Fruit fly (Drosophila melanogaster) whole organism, embryonic: Measurements from ENCODE around the gene CG32631.
A peak's percentile ranks its signal among the peaks of the same experiment; 100 is the strongest.

Experiments
- ATbp ChIP-seq: fragments of 200-800 bp; sonication (Bioruptor generic); optimal IDR thresholded peaks from 2 replicates; lab custom pipeline; 2017; ENCODE audit warnings: missing biosample characterization, mild to moderate bottlenecking, missing genetic modification characterization, missing genetic modification reagents
- Antp ChIP-seq: fragments of 200-800 bp; sonication (Bioruptor generic); optimal IDR thresholded peaks from 3 replicates; lab custom pipeline; 2016; ENCODE audit warnings: missing biosample characterization, missing genetic modification characterization
- CG10321 ChIP-seq: fragments of 200-800 bp; sonication (Bioruptor generic); IDR thresholded peaks from 2 replicates; pipeline ENCODE4 v1.3.6; 2022; ENCODE audit warnings: missing biosample characterization, missing genetic modification characterization
- CG10654 ChIP-seq: fragments of 200-800 bp; sonication (Bioruptor generic); optimal IDR thresholded peaks from 2 replicates; lab custom pipeline; 2016; ENCODE audit warnings: missing biosample characterization, missing genetic modification characterization
- CG11504 ChIP-seq: fragments of 200-800 bp; sonication (Bioruptor generic); optimal IDR thresholded peaks from 3 replicates; lab custom pipeline; 2019; ENCODE audit warnings: missing biosample characterization, mild to moderate bottlenecking, missing genetic modification characterization, moderate library complexity
- CG11696 ChIP-seq: fragments of 200-800 bp; sonication (Bioruptor generic); IDR thresholded peaks from 2 replicates; pipeline ENCODE4 v1.3.6; 2022; ENCODE audit warnings: missing biosample characterization, missing genetic modification characterization
- CG12155 ChIP-seq: fragments of 200-800 bp; sonication (Bioruptor generic); optimal IDR thresholded peaks from 3 replicates; lab custom pipeline; 2016; ENCODE audit warnings: missing biosample characterization, missing genetic modification characterization
- CG1233 ChIP-seq: fragments of 200-800 bp; sonication (Bioruptor generic); optimal IDR thresholded peaks from 4 replicates; lab custom pipeline; 2018; ENCODE audit warnings: missing biosample characterization, mild to moderate bottlenecking, missing genetic modification characterization
- CG12391 ChIP-seq: fragments of 200-800 bp; sonication (Bioruptor generic); optimal IDR thresholded peaks from 3 replicates; lab custom pipeline; 2018; ENCODE audit warnings: missing biosample characterization, mild to moderate bottlenecking, missing genetic modification characterization, moderate library complexity
- CG13424 ChIP-seq: fragments of 200-800 bp; sonication (Bioruptor generic); optimal IDR thresholded peaks from 2 replicates; lab custom pipeline; 2019; ENCODE audit warnings: missing biosample characterization, mild to moderate bottlenecking, missing genetic modification characterization, moderate library complexity
- CG14965 ChIP-seq: fragments of 200-800 bp; sonication (Bioruptor generic); optimal IDR thresholded peaks from 2 replicates; lab custom pipeline; 2016; ENCODE audit warnings: missing biosample characterization, missing genetic modification characterization, borderline replicate concordance
- CG17328 ChIP-seq: fragments of 200-800 bp; sonication (Bioruptor generic); IDR thresholded peaks from 2 replicates; pipeline ENCODE4 v1.3.6; 2022; ENCODE audit warnings: missing biosample characterization, missing genetic modification characterization
- CG17361 ChIP-seq: fragments of 200-800 bp; sonication (Bioruptor generic); IDR thresholded peaks from 3 replicates; pipeline ENCODE4 v1.3.6; 2022; ENCODE audit warnings: missing biosample characterization, missing genetic modification characterization
- CG2678 ChIP-seq: fragments of 200-800 bp; sonication (Bioruptor generic); optimal IDR thresholded peaks from 3 replicates; lab custom pipeline; 2019; ENCODE audit warnings: missing biosample characterization, mild to moderate bottlenecking, missing genetic modification characterization, moderate library complexity
- CG30431 ChIP-seq: fragments of 200-800 bp; sonication (Bioruptor generic); optimal IDR thresholded peaks from 2 replicates; lab custom pipeline; 2017; ENCODE audit warnings: missing biosample characterization, missing genetic modification characterization
- CG3407 ChIP-seq: fragments of 200-800 bp; sonication (Bioruptor generic); optimal IDR thresholded peaks from 2 replicates; lab custom pipeline; 2018; ENCODE audit warnings: missing biosample characterization, mild to moderate bottlenecking, missing genetic modification characterization
- CG8388 ChIP-seq: fragments of 200-800 bp; sonication (Bioruptor generic); optimal IDR thresholded peaks from 2 replicates; lab custom pipeline; 2019; ENCODE audit warnings: missing biosample characterization, mild to moderate bottlenecking, missing genetic modification characterization, moderate library complexity
- Camta ChIP-seq: fragments of 200-800 bp; sonication (Bioruptor generic); optimal IDR thresholded peaks from 2 replicates; lab custom pipeline; 2016; ENCODE audit warnings: missing biosample characterization, missing genetic modification characterization
- Dbx ChIP-seq: fragments of 200-800 bp; sonication (Bioruptor generic); IDR thresholded peaks from 3 replicates; pipeline ENCODE4 v1.3.6; 2022; ENCODE audit warnings: missing biosample characterization, missing genetic modification characterization
- Dll ChIP-seq: fragments of 200-800 bp; sonication (Bioruptor generic); IDR thresholded peaks from 4 replicates; pipeline ENCODE4 v1.3.6; 2022; ENCODE audit warnings: missing biosample characterization, missing genetic modification characterization; ENCODE audit not compliant: partially characterized antibody
- Eip74EF ChIP-seq, 2 experiments: fragments of 200-800 bp in 1 of 2; fragments of >200 bp in 1 of 2; sonication (Bioruptor generic) in 1 of 2; optimal IDR thresholded peaks; 2 replicates each; lab custom pipeline; 2017 to 2019; ENCODE audit warnings: missing biosample characterization in 2 of 2, missing genetic modification characterization in 2 of 2, mild to moderate bottlenecking in 1 of 2, moderate library complexity in 1 of 2
- H2.0 ChIP-seq: fragments of 200-800 bp; sonication (Bioruptor generic); IDR thresholded peaks from 2 replicates; pipeline ENCODE4 v1.3.6; 2022; ENCODE audit warnings: missing biosample characterization, missing genetic modification characterization
- HmgD ChIP-seq: fragments of 200-800 bp; sonication (Bioruptor generic); optimal IDR thresholded peaks from 3 replicates; lab custom pipeline; 2016; ENCODE audit warnings: missing biosample characterization, missing genetic modification characterization
- Hmr ChIP-seq: fragments of 200-800 bp; sonication (Bioruptor generic); optimal IDR thresholded peaks from 3 replicates; lab custom pipeline; 2017; ENCODE audit warnings: mild to moderate bottlenecking, missing biosample characterization, missing genetic modification reagents, missing genetic modification characterization
- Hsf ChIP-seq: fragments of 200-800 bp; sonication (Bioruptor generic); optimal IDR thresholded peaks from 3 replicates; lab custom pipeline; 2016; ENCODE audit warnings: missing biosample characterization, missing genetic modification characterization
- Mad ChIP-seq: fragments of 200-800 bp; sonication (Bioruptor generic); optimal IDR thresholded peaks from 2 replicates; lab custom pipeline; 2016; ENCODE audit warnings: missing biosample characterization, missing genetic modification characterization
- NC2α ChIP-seq: fragments of 200-800 bp; sonication (Bioruptor generic); optimal IDR thresholded peaks from 2 replicates; lab custom pipeline; 2016; ENCODE audit warnings: missing biosample characterization, missing genetic modification characterization
- Nf-YC ChIP-seq: fragments of 200-800 bp; optimal IDR thresholded peaks from 3 replicates; lab custom pipeline; 2019; ENCODE audit warnings: missing biosample characterization, mild to moderate bottlenecking, missing genetic modification characterization, moderate library complexity
- Pdp1 ChIP-seq, 2 experiments: fragments of 200-800 bp; sonication (Bioruptor generic); optimal IDR thresholded peaks; 3 replicates each; lab custom pipeline; 2016; ENCODE audit warnings: missing biosample characterization in 2 of 2, missing genetic modification characterization in 2 of 2, mild to moderate bottlenecking in 1 of 2, moderate library complexity in 1 of 2
- Xbp1 ChIP-seq: fragments of 200-800 bp; sonication (Bioruptor generic); optimal IDR thresholded peaks from 3 replicates; lab custom pipeline; 2016; ENCODE audit warnings: missing biosample characterization, mild to moderate bottlenecking, missing genetic modification characterization
- bsh ChIP-seq, 2 experiments: fragments of 200-800 bp; sonication (Bioruptor generic); optimal IDR thresholded peaks; 2 replicates each; lab custom pipeline; 2017 to 2018; ENCODE audit warnings: mild to moderate bottlenecking in 2 of 2, missing biosample characterization in 2 of 2, missing genetic modification characterization in 2 of 2, moderate library complexity in 1 of 2
- cg ChIP-seq: fragments of 200-800 bp; sonication (Bioruptor generic); optimal IDR thresholded peaks from 3 replicates; lab custom pipeline; 2019; ENCODE audit warnings: missing biosample characterization, mild to moderate bottlenecking, missing genetic modification characterization, moderate library complexity
- croc ChIP-seq: fragments of 200-800 bp; sonication (Bioruptor generic); conservative IDR thresholded peaks from 3 replicates; pipeline ENCODE4 v1.3.6; 2022; ENCODE audit warnings: missing biosample characterization, missing genetic modification characterization
- dmrt11E ChIP-seq: fragments of 200-800 bp; sonication (Bioruptor generic); optimal IDR thresholded peaks from 3 replicates; lab custom pipeline; 2018; ENCODE audit warnings: missing biosample characterization, mild to moderate bottlenecking, missing genetic modification characterization, moderate library complexity
- fd102C ChIP-seq: fragments of 200-800 bp; sonication (Bioruptor generic); optimal IDR thresholded peaks from 2 replicates; lab custom pipeline; 2018; ENCODE audit warnings: missing biosample characterization, mild to moderate bottlenecking, missing genetic modification characterization, moderate library complexity
- fd3F ChIP-seq: fragments of 200-800 bp; sonication (Bioruptor generic); optimal IDR thresholded peaks from 2 replicates; lab custom pipeline; 2018; ENCODE audit warnings: missing biosample characterization, mild to moderate bottlenecking, missing genetic modification characterization, moderate library complexity
- fu2 ChIP-seq: fragments of 200-800 bp; sonication (Bioruptor generic); optimal IDR thresholded peaks from 2 replicates; lab custom pipeline; 2016; ENCODE audit warnings: missing biosample characterization, missing genetic modification characterization
- gem ChIP-seq: fragments of 200-800 bp; sonication (Bioruptor generic); optimal IDR thresholded peaks from 2 replicates; lab custom pipeline; 2019; ENCODE audit warnings: missing biosample characterization, mild to moderate bottlenecking, missing genetic modification characterization, moderate library complexity
- grau ChIP-seq: fragments of 200-800 bp; optimal IDR thresholded peaks from 3 replicates; lab custom pipeline; 2019; ENCODE audit warnings: missing biosample characterization, mild to moderate bottlenecking, missing genetic modification characterization, moderate library complexity
- hbn ChIP-seq: fragments of 200-800 bp; sonication (Bioruptor generic); IDR thresholded peaks from 2 replicates; pipeline ENCODE4 v1.3.6; 2022; ENCODE audit warnings: missing biosample characterization, missing genetic modification characterization; ENCODE audit not compliant: partially characterized antibody
- hth ChIP-seq: fragments of >200 bp; optimal IDR thresholded peaks from 2 replicates; lab custom pipeline; 2017; ENCODE audit warnings: inconsistent platforms
- lab ChIP-seq: fragments of 200-800 bp; sonication (Bioruptor generic); optimal IDR thresholded peaks from 3 replicates; lab custom pipeline; 2017; ENCODE audit warnings: missing biosample characterization, missing genetic modification characterization, mild to moderate bottlenecking, moderate library complexity, missing genetic modification reagents
- lmd ChIP-seq: fragments of 200-800 bp; sonication (Bioruptor generic); IDR thresholded peaks from 2 replicates; pipeline ENCODE4 v1.3.6; 2022; ENCODE audit warnings: missing biosample characterization, missing genetic modification characterization
- odd ChIP-seq: fragments of 200-800 bp; sonication (Bioruptor generic); optimal IDR thresholded peaks from 2 replicates; lab custom pipeline; 2017; ENCODE audit warnings: missing biosample characterization, mild to moderate bottlenecking, missing genetic modification characterization
- pfk ChIP-seq: fragments of 200-800 bp; sonication (Bioruptor generic); optimal IDR thresholded peaks from 2 replicates; lab custom pipeline; 2018; ENCODE audit warnings: missing biosample characterization, mild to moderate bottlenecking, missing genetic modification characterization, moderate library complexity
- row ChIP-seq: fragments of 200-800 bp; sonication (Bioruptor generic); IDR thresholded peaks from 3 replicates; pipeline ENCODE4 v1.3.6; 2022; ENCODE audit warnings: missing biosample characterization, missing genetic modification characterization
- run ChIP-seq: fragments of 200-800 bp; sonication (Bioruptor generic); optimal IDR thresholded peaks from 3 replicates; lab custom pipeline; 2018; ENCODE audit warnings: missing biosample characterization, mild to moderate bottlenecking, missing genetic modification characterization
- stc ChIP-seq: fragments of 200-800 bp; sonication (Bioruptor generic); IDR thresholded peaks from 2 replicates; pipeline ENCODE4 v1.3.6; 2022; ENCODE audit warnings: missing biosample characterization, missing genetic modification characterization
- trem ChIP-seq: fragments of 200-800 bp; optimal IDR thresholded peaks from 3 replicates; lab custom pipeline; 2019; ENCODE audit warnings: missing biosample characterization, mild to moderate bottlenecking, missing genetic modification characterization, moderate library complexity
- trh ChIP-seq: fragments of 200-800 bp; sonication (Bioruptor generic); optimal IDR thresholded peaks from 2 replicates; lab custom pipeline; 2016; ENCODE audit warnings: missing biosample characterization, missing genetic modification characterization
- wek ChIP-seq: fragments of 200-800 bp; sonication (Bioruptor generic); optimal IDR thresholded peaks from 3 replicates; lab custom pipeline; 2018; ENCODE audit warnings: missing biosample characterization, mild to moderate bottlenecking, missing genetic modification characterization, moderate library complexity

The CG32631 gene

DNA sequence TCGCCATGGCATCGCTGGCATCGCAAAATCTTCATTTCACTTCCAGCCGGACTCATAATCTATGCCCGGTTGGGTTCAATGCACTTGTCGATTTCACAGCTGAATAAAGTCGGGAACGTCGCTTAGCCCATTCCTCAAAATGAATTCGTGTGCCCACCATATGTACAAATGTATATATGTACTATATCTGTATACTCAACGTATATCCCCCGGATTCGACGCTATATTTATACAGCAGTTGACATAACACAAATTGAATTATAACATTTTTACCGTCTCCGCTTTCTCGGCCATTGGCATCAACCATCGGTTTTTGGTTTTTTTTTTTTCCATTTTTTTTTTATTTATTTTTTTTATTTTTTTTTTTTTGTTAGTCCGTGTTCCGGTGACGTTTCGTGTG, 14.0 kb downstream of the CG32631 start (continued):
- TF ChIP-seq lab, result peak; percentile 56
- no peak for TF ChIP-seq hth (lab: Kevin White, UChicago)
- TF ChIP-seq CG14965 (GFP tag; lab: Kevin White, UChicago), result no peak
- no peak for TF ChIP-seq trem
- TF ChIP-seq CG11504, result no peak
- TF ChIP-seq Mad (GFP tag; lab: Kevin White, UChicago), result no peak
- TF ChIP-seq trh (GFP tag; lab: Kevin White, UChicago), result no peak
- peak; percentile 6 for TF ChIP-seq CG1233
- TF ChIP-seq H2.0 (GFP tag; lab: Robert Waterston, UW), result no peak
- peak; percentile 52 for TF ChIP-seq Hmr (GFP tag; lab: Kevin White, UChicago)
- no peak for TF ChIP-seq fd102C (GFP tag; lab: Kevin White, UChicago)
- no peak for TF ChIP-seq CG11696 (GFP tag; lab: Robert Waterston, UW)
- TF ChIP-seq row, result no peak
- TF ChIP-seq Hsf (GFP tag; lab: Kevin White, UChicago), result no peak
- no peak for TF ChIP-seq HmgD (GFP tag; lab: Kevin White, UChicago)
- no peak for TF ChIP-seq CG30431 (GFP tag; lab: Kevin White, UChicago)
- peak; percentile 30 for TF ChIP-seq wek
- TF ChIP-seq Pdp1 (GFP tag; optimal IDR thresholded peaks at IDR 0.05; lab: Kevin White, UChicago), result peak in 1 of 2 experiments; percentile 37
- no peak for TF ChIP-seq hbn (GFP tag; lab: Robert Waterston, UW)
- no peak for TF ChIP-seq dmrt11E (tag; lab: Kevin White, UChicago)
- no peak for TF ChIP-seq CG10321
- TF ChIP-seq CG2678 (tag; lab: Kevin White, UChicago), result peak; percentile 38
- no peak for TF ChIP-seq Camta
- TF ChIP-seq CG13424 (tag; lab: Kevin White, UChicago), result peak; percentile 15
- no peak for TF ChIP-seq Antp (GFP tag; lab: Kevin White, UChicago)
- no peak for TF ChIP-seq CG12391 (tag; lab: Kevin White, UChicago)
- peak in 1 of 2 experiments; percentile 32 for TF ChIP-seq bsh (GFP tag; optimal IDR thresholded peaks at IDR 0.05; lab: Kevin White, UChicago)
- TF ChIP-seq CG17328, result no peak
- no peak for TF ChIP-seq NC2α (GFP tag; lab: Kevin White, UChicago)
- TF ChIP-seq gem, result peak; percentile 18
- no peak for TF ChIP-seq CG17361 (GFP tag; lab: Robert Waterston, UW)
- no peak for TF ChIP-seq CG12155 (GFP tag; lab: Kevin White, UChicago)
- TF ChIP-seq Xbp1, result no peak
- no peak for TF ChIP-seq CG10654 (GFP tag; lab: Kevin White, UChicago)
- no peak for TF ChIP-seq Dbx (GFP tag; lab: Robert Waterston, UW)
- TF ChIP-seq lmd (GFP tag; lab: Robert Waterston, UW), result no peak
- TF ChIP-seq fu2 (GFP tag; lab: Kevin White, UChicago), result no peak
- no peak for TF ChIP-seq CG8388 (GFP tag; lab: Kevin White, UChicago)
- TF ChIP-seq Eip74EF (GFP tag; optimal IDR thresholded peaks at IDR 0.05; lab: Kevin White, UChicago), result no peak
- TF ChIP-seq pfk (GFP tag; lab: Kevin White, UChicago), result no peak
- TF ChIP-seq Dll (GFP tag; lab: Robert Waterston, UW), result no peak
- TF ChIP-seq cg (GFP tag; lab: Kevin White, UChicago), result no peak
- no peak for TF ChIP-seq run
- TF ChIP-seq stc (GFP tag; lab: Robert Waterston, UW), result no peak
- TF ChIP-seq fd3F (GFP tag; lab: Kevin White, UChicago), result peak; percentile 10
- no peak for TF ChIP-seq croc (GFP tag; lab: Robert Waterston, UW)
- peak; percentile 70 for TF ChIP-seq ATbp (GFP tag; lab: Kevin White, UChicago)
- TF ChIP-seq CG3407 (GFP tag; lab: Kevin White, UChicago), result peak; percentile 0
- TF ChIP-seq odd (GFP tag; lab: Kevin White, UChicago), result peak; percentile 7
- TF ChIP-seq Nf-YC (tag; lab: Kevin White, UChicago), result no peak
- no peak for TF ChIP-seq grau
